Fruit fly (Drosophila melanogaster): Measurements from ENCODE around the gene Spn.

- TF ChIP-seq Pif1B (GFP tag; optimal IDR thresholded peaks at IDR 0.05) (no peak), fd96Ca (GFP tag; IDR thresholded peaks at IDR 0.05) (no peak), CG12605 (GFP tag; IDR thresholded peaks at IDR 0.05) (no peak), CG10348 (GFP tag; IDR thresholded peaks at IDR 0.05) (no peak), Ets98B (GFP tag; IDR thresholded peaks at IDR 0.05) (0 out of 2 replicates have a peak, but pooled peaks have one; percentile 23), CG9948 (tag; optimal IDR thresholded peaks at IDR 0.05) (no peak), CG13204 (GFP tag; optimal IDR thresholded peaks at IDR 0.05) (no peak), gl (tag; optimal IDR thresholded peaks at IDR 0.05) (no peak), rn (GFP tag; IDR thresholded peaks at IDR 0.05) (no peak), CG14655 (GFP tag; optimal IDR thresholded peaks at IDR 0.05) (peak; percentile 9), EcR (GFP tag; optimal IDR thresholded peaks at IDR 0.05) (no peak), CG17806 (tag; optimal IDR thresholded peaks at IDR 0.05) (peak; percentile 14)
Observed at dm6 chr3L:2589167-2589910, 35.2 kb upstream of the Spn start, which contains the start of gene dos.

All from whole organism, pupa.